Fruit fly (Drosophila melanogaster) whole organism, prepupa: ENCODE data around the gene dlp.

Source experiments
- Blimp-1 ChIP-seq: fragments of 200-800 bp; sonication (Bioruptor generic); optimal IDR thresholded peaks from 3 replicates; lab custom pipeline; 2017; ENCODE audit warnings: missing biosample characterization, missing genetic modification characterization, mild to moderate bottlenecking, moderate library complexity, missing genetic modification reagents
- CG10631 ChIP-seq: fragments of 200-800 bp; sonication (Bioruptor generic); optimal IDR thresholded peaks from 2 replicates; lab custom pipeline; 2016; ENCODE audit warnings: missing biosample characterization, missing genetic modification characterization
- CG10669 ChIP-seq: fragments of 200-800 bp; sonication (Bioruptor generic); optimal IDR thresholded peaks from 3 replicates; lab custom pipeline; 2018; ENCODE audit warnings: missing biosample characterization, mild to moderate bottlenecking, missing genetic modification characterization, moderate library complexity
- CG11294 ChIP-seq: fragments of 200-800 bp; sonication (Bioruptor generic); IDR thresholded peaks from 2 replicates; pipeline ENCODE4 v1.3.6; 2022; ENCODE audit warnings: missing biosample characterization, missing genetic modification characterization
- CG11762 ChIP-seq: fragments of 200-800 bp; sonication (Bioruptor generic); optimal IDR thresholded peaks from 3 replicates; lab custom pipeline; 2016; ENCODE audit warnings: missing biosample characterization, missing genetic modification characterization; ENCODE audit not compliant: insufficient read depth
- CG11902 ChIP-seq: fragments of 200-800 bp; sonication (Bioruptor generic); optimal IDR thresholded peaks from 3 replicates; lab custom pipeline; 2016; ENCODE audit warnings: missing biosample characterization, missing genetic modification characterization
- CG3032 ChIP-seq: fragments of 200-800 bp; optimal IDR thresholded peaks from 2 replicates; lab custom pipeline; 2019; ENCODE audit warnings: missing biosample characterization, mild to moderate bottlenecking, missing genetic modification characterization, moderate library complexity
- CG32006 ChIP-seq: fragments of 200-800 bp; sonication (Bioruptor generic); optimal IDR thresholded peaks from 3 replicates; lab custom pipeline; 2017; ENCODE audit warnings: missing biosample characterization, mild to moderate bottlenecking, missing genetic modification characterization
- CG3919 ChIP-seq: fragments of 200-800 bp; sonication (Bioruptor generic); optimal IDR thresholded peaks from 3 replicates; lab custom pipeline; 2016; ENCODE audit warnings: missing biosample characterization, missing genetic modification characterization
- CG6163 ChIP-seq: fragments of 200-800 bp; sonication (Bioruptor generic); IDR thresholded peaks from 3 replicates; pipeline ENCODE4 v1.3.6; 2022; ENCODE audit warnings: missing biosample characterization, missing genetic modification characterization
- CG6276 ChIP-seq: fragments of 200-800 bp; sonication (Bioruptor generic); optimal IDR thresholded peaks from 2 replicates; lab custom pipeline; 2017; ENCODE audit warnings: missing biosample characterization, mild to moderate bottlenecking, missing genetic modification characterization
- CG6808 ChIP-seq: fragments of 200-800 bp; sonication (Bioruptor generic); optimal IDR thresholded peaks from 3 replicates; lab custom pipeline; 2017; ENCODE audit warnings: missing biosample characterization, missing genetic modification characterization, mild to moderate bottlenecking, moderate library complexity, missing genetic modification reagents
- CG6854 ChIP-seq: fragments of 200-800 bp; sonication (Bioruptor generic); optimal IDR thresholded peaks from 2 replicates; lab custom pipeline; 2017; ENCODE audit warnings: missing biosample characterization, mild to moderate bottlenecking, missing genetic modification characterization
- CG8632 ChIP-seq: fragments of 200-800 bp; sonication (Bioruptor generic); optimal IDR thresholded peaks from 3 replicates; lab custom pipeline; 2016; ENCODE audit warnings: missing biosample characterization, missing genetic modification characterization
- Eip75B ChIP-seq: fragments of 200-800 bp; sonication (Bioruptor generic); optimal IDR thresholded peaks from 3 replicates; lab custom pipeline; 2016; ENCODE audit warnings: missing biosample characterization, missing genetic modification characterization
- Eip78C ChIP-seq: fragments of 200-800 bp; sonication (Bioruptor generic); peaks from one replicate; lab custom pipeline; 2016; ENCODE audit warnings: missing biosample characterization, missing genetic modification characterization
- Ets96B ChIP-seq: fragments of 200-800 bp; optimal IDR thresholded peaks from 2 replicates; lab custom pipeline; 2019; ENCODE audit warnings: missing biosample characterization, mild to moderate bottlenecking, missing genetic modification characterization, moderate library complexity
- Lpt ChIP-seq: fragments of 200-800 bp; sonication (Bioruptor generic); optimal IDR thresholded peaks from 3 replicates; lab custom pipeline; 2016; ENCODE audit warnings: missing biosample characterization, missing genetic modification characterization
- Met ChIP-seq: fragments of 200-800 bp; sonication (Bioruptor generic); optimal IDR thresholded peaks from 3 replicates; lab custom pipeline; 2016; ENCODE audit warnings: missing biosample characterization, missing genetic modification characterization
- Sox14 ChIP-seq: fragments of 200-800 bp; sonication (Bioruptor generic); optimal IDR thresholded peaks from 3 replicates; lab custom pipeline; 2016; ENCODE audit warnings: missing biosample characterization, missing genetic modification characterization
- achi ChIP-seq: fragments of 200-800 bp; sonication (Bioruptor generic); optimal IDR thresholded peaks from 3 replicates; lab custom pipeline; 2016; ENCODE audit warnings: missing biosample characterization, missing genetic modification characterization
- cyc ChIP-seq: fragments of 200-800 bp; sonication (Bioruptor generic); optimal IDR thresholded peaks from 3 replicates; lab custom pipeline; 2016; ENCODE audit warnings: missing biosample characterization, missing genetic modification characterization
- dsx ChIP-seq: fragments of 200-800 bp; optimal IDR thresholded peaks from 3 replicates; lab custom pipeline; 2019; ENCODE audit warnings: missing biosample characterization, mild to moderate bottlenecking, missing genetic modification characterization, moderate library complexity; ENCODE audit not compliant: poor library complexity, severe bottlenecking
- eg ChIP-seq: fragments of 200-800 bp; sonication (Bioruptor generic); IDR thresholded peaks from 3 replicates; pipeline ENCODE4 v1.3.6; 2022; ENCODE audit warnings: missing biosample characterization, missing genetic modification characterization
- esn ChIP-seq: fragments of 200-800 bp; sonication (Bioruptor generic); optimal IDR thresholded peaks from 2 replicates; lab custom pipeline; 2016; ENCODE audit warnings: missing biosample characterization, mild to moderate bottlenecking, missing genetic modification characterization, moderate library complexity
- fd85E ChIP-seq: fragments of 200-800 bp; sonication (Bioruptor generic); optimal IDR thresholded peaks from 3 replicates; lab custom pipeline; 2016; ENCODE audit warnings: missing biosample characterization, missing genetic modification characterization
- pdm3 ChIP-seq: fragments of 200-800 bp; sonication (Bioruptor generic); optimal IDR thresholded peaks from 3 replicates; lab custom pipeline; 2016; ENCODE audit warnings: missing biosample characterization, missing genetic modification characterization
- spab ChIP-seq: fragments of 200-800 bp; sonication (Bioruptor generic); optimal IDR thresholded peaks from 2 replicates; lab custom pipeline; 2017; ENCODE audit warnings: missing biosample characterization, mild to moderate bottlenecking, missing genetic modification characterization, missing genetic modification reagents
- ss ChIP-seq, 2 experiments: fragments of 200-800 bp; sonication (Bioruptor generic); optimal IDR thresholded peaks; 2 replicates in 1 of 2; 3 replicates in 1 of 2; lab custom pipeline; 2017 to 2018; ENCODE audit warnings: mild to moderate bottlenecking in 2 of 2, missing biosample characterization in 2 of 2, missing genetic modification characterization in 2 of 2, moderate library complexity in 1 of 2
- svp ChIP-seq: fragments of 200-800 bp; sonication (Bioruptor generic); peaks from one replicate; lab custom pipeline; 2016; ENCODE audit warnings: missing biosample characterization, missing genetic modification characterization
- topi ChIP-seq: fragments of 200-800 bp; sonication (Bioruptor generic); optimal IDR thresholded peaks from 3 replicates; lab custom pipeline; 2016; ENCODE audit warnings: missing biosample characterization, missing genetic modification characterization

dlp gene

dm6 chr3L:14639778-14640177, 7.4 kb downstream of the dlp start (continued):
- no peak for TF ChIP-seq CG6854 (GFP tag; lab: Kevin White, UChicago)
- no peak for TF ChIP-seq eg (GFP tag; lab: Robert Waterston, UW)
- no peak for TF ChIP-seq CG11902
- TF ChIP-seq CG6808 (GFP tag; lab: Kevin White, UChicago), result peak; percentile 30
- peak; percentile 44 for TF ChIP-seq CG3032 (tag; lab: Kevin White, UChicago)
- no peak for TF ChIP-seq CG32006
- peak; percentile 30 for TF ChIP-seq Ets96B
- no peak for TF ChIP-seq Blimp-1
- peak; percentile 79 for TF ChIP-seq Eip78C (GFP tag; lab: Kevin White, UChicago)
- TF ChIP-seq CG11762 (GFP tag; lab: Kevin White, UChicago), result no peak

- TF ChIP-seq Eip75B (GFP tag; lab: Kevin White, UChicago) (no peak), topi (GFP tag; lab: Kevin White, UChicago) (no peak), CG6163 (GFP tag; lab: Robert Waterston, UW) (no peak), achi (GFP tag; lab: Kevin White, UChicago) (no peak), Eip78C (GFP tag; lab: Kevin White, UChicago) (peak; percentile 54), CG10631 (GFP tag; lab: Kevin White, UChicago) (no peak)
- TF ChIP-seq, all 60 proteins: peak for 1
Measured at dm6 chr3L:14640814-14641317, 8.5 kb downstream of the dlp start.

- TF ChIP-seq CG3032 (tag; lab: Kevin White, UChicago) (no peak), CG32006 (no peak), CG10669 (GFP tag; lab: Kevin White, UChicago) (no peak), CG8632 (GFP tag; lab: Kevin White, UChicago) (no peak), CG6276 (GFP tag; lab: Kevin White, UChicago) (no peak), fd85E (GFP tag; lab: Kevin White, UChicago) (no peak)
- TF ChIP-seq, all 60 proteins: peak for 0
Measured at dm6 chr3L:14641969-14642485, 9.6 kb downstream of the dlp start.

dm6 chr3L:14642820-14643219, 10.4 kb downstream of the dlp start:
- TF ChIP-seq eg (GFP tag; lab: Robert Waterston, UW) (no peak), svp (GFP tag; lab: Kevin White, UChicago) (peak; percentile 8), CG6854 (GFP tag; lab: Kevin White, UChicago) (peak; percentile 34), achi (GFP tag; lab: Kevin White, UChicago) (no peak), dsx (GFP tag; lab: Kevin White, UChicago) (peak; percentile 72), Eip78C (GFP tag; lab: Kevin White, UChicago) (peak; percentile 54), CG11762 (GFP tag; lab: Kevin White, UChicago) (no peak)

- TF ChIP-seq CG11294 (GFP tag; lab: Robert Waterston, UW), result no peak
- TF ChIP-seq spab (GFP tag; lab: Kevin White, UChicago), result no peak
- no peak for TF ChIP-seq CG3919
- peak in 1 of 2 experiments; percentile 33 for TF ChIP-seq ss (GFP tag; optimal IDR thresholded peaks at IDR 0.05; lab: Kevin White, UChicago)
- TF ChIP-seq Lpt (GFP tag; lab: Kevin White, UChicago), result no peak
- TF ChIP-seq cyc (GFP tag; lab: Kevin White, UChicago), result no peak
- TF ChIP-seq esn, result no peak
- TF ChIP-seq CG32006, result no peak
- peak; percentile 26 for TF ChIP-seq dsx (GFP tag; lab: Kevin White, UChicago)
- no peak for TF ChIP-seq pdm3 (GFP tag; lab: Kevin White, UChicago)
- no peak for TF ChIP-seq Met
Measured at dm6 chr3L:14643692-14644091, 11.3 kb downstream of the dlp start.

dm6 chr3L:14645120-14645519, 12.7 kb downstream of the dlp start:
- peak; percentile 58 for TF ChIP-seq dsx (GFP tag; lab: Kevin White, UChicago)
- TF ChIP-seq Sox14 (GFP tag; lab: Kevin White, UChicago), result no peak
